Worm (Caenorhabditis elegans) whole organism, late embryonic: ENCODE measurements around the gene pigk-1.

Experiments
- C08G9.2 ChIP-seq: sonication (generic microtip); optimal IDR thresholded peaks from 2 replicates; lab custom pipeline; 2016; ENCODE audit warnings: mild to moderate bottlenecking, missing genetic modification characterization, moderate library complexity, missing compliant biosample characterization
- ceh-30 ChIP-seq: fragments of 150-350 bp; optimal IDR thresholded peaks from 2 replicates; lab custom pipeline; 2014; ENCODE audit warnings: missing biosample characterization, missing genetic modification characterization
- ceh-31 ChIP-seq: sonication (generic microtip); optimal IDR thresholded peaks from 2 replicates; lab custom pipeline; 2016; ENCODE audit warnings: missing genetic modification characterization, missing compliant biosample characterization
- ceh-9 ChIP-seq: sonication (generic microtip); optimal IDR thresholded peaks from 2 replicates; lab custom pipeline; 2016; ENCODE audit warnings: mild to moderate bottlenecking, missing genetic modification characterization, inconsistent platforms, missing compliant biosample characterization
- fkh-10 ChIP-seq: fragments of 150-350 bp; optimal IDR thresholded peaks from 2 replicates; lab custom pipeline; 2014; ENCODE audit warnings: missing biosample characterization, missing genetic modification reagents, missing genetic modification characterization
- lin-11 ChIP-seq: fragments of 200-800 bp; sonication (Bioruptor generic); optimal IDR thresholded peaks from 2 replicates; lab custom pipeline; 2018; ENCODE audit warnings: mild to moderate bottlenecking, missing genetic modification characterization, missing compliant biosample characterization
- nfya-1 ChIP-seq: sonication (generic microtip); optimal IDR thresholded peaks from 2 replicates; lab custom pipeline; 2017; ENCODE audit warnings: missing genetic modification characterization, mild to moderate bottlenecking, missing compliant biosample characterization, antibody characterized with exemption, moderate library complexity
- nhr-11 ChIP-seq: fragments of 150-350 bp; optimal IDR thresholded peaks from 2 replicates; lab custom pipeline; 2014; ENCODE audit warnings: missing biosample characterization, missing genetic modification characterization
- pax-1 ChIP-seq: fragments of 150-350 bp; optimal IDR thresholded peaks from 2 replicates; lab custom pipeline; 2014; ENCODE audit warnings: missing biosample characterization, missing genetic modification characterization
- pha-4 ChIP-seq: fragments of 150-350 bp; optimal IDR thresholded peaks from 2 replicates; lab custom pipeline; 2018; ENCODE audit warnings: missing biosample characterization, missing genetic modification reagents, missing genetic modification characterization
- pros-1 ChIP-seq: fragments of 150-350 bp; optimal IDR thresholded peaks from 2 replicates; lab custom pipeline; 2014; ENCODE audit warnings: missing biosample characterization, missing genetic modification reagents, missing genetic modification characterization
- sox-2 ChIP-seq: fragments of 200-800 bp; sonication (Bioruptor generic); IDR thresholded peaks from 2 replicates; pipeline ENCODE4 v1.3.6; 2022; ENCODE audit warnings: missing genetic modification reagents, missing genetic modification characterization, missing compliant biosample characterization
- unc-55 ChIP-seq: sonication (generic microtip); optimal IDR thresholded peaks from 2 replicates; lab custom pipeline; 2017; ENCODE audit warnings: missing biosample characterization, missing genetic modification reagents, missing genetic modification characterization
- ztf-16 ChIP-seq: sonication (generic microtip); optimal IDR thresholded peaks from 2 replicates; lab custom pipeline; 2017; ENCODE audit warnings: missing genetic modification characterization, missing compliant biosample characterization

ce11 chrIV:11146492-11146891 is 36.7 kb upstream of the pigk-1 start:
- TF ChIP-seq ceh-31 (tag; lab: Kevin White, UChicago) (no peak), lin-11 (tag; lab: Kevin White, UChicago) (no peak), pha-4 (tag; lab: Kevin White, UChicago) (no peak), fkh-10 (GFP tag; lab: Kevin White, UChicago) (no peak), pax-1 (tag; lab: Kevin White, UChicago) (no peak), nfya-1 (tag; lab: Kevin White, UChicago) (no peak), ztf-16 (no peak), sox-2 (GFP tag; lab: Robert Waterston, UW) (no peak), nhr-11 (tag; lab: Kevin White, UChicago) (no peak), ceh-9 (tag; lab: Kevin White, UChicago) (no peak), unc-55 (GFP tag; lab: Kevin White, UChicago) (no peak), ceh-30 (tag; lab: Kevin White, UChicago) (no peak), C08G9.2 (tag; lab: Kevin White, UChicago) (no peak), pros-1 (tag; lab: Kevin White, UChicago) (no peak)
